Worm (Caenorhabditis elegans): Measurements from ENCODE around the gene F11C1.4.

DNA sequence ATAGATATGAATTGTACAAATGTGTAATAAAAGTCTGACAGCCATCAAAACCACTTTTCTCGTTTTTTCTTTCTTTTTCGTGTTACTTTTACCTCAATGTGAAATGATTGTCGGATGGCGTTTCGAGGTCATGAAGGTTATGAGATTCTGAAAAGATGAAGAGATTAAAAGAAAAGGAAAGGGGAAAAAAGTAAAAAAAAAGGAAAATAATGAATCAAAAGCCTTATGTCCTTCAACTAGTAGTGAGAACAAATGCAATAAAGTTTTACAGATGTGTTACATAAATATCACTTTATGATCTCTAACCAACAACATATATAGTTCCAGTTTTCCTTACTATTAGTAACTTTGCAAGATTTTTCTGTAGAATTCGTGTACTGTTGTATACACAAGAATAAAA lies 36.1 kb upstream of the F11C1.4 start, which contains the start of gene gmap-3:
- no peak for TF ChIP-seq fkh-10 (GFP tag; optimal IDR thresholded peaks at IDR 0.05)
- TF ChIP-seq nhr-10 (tag; optimal IDR thresholded peaks at IDR 0.05) = no peak
- no peak for TF ChIP-seq lir-3 (tag; optimal IDR thresholded peaks at IDR 0.05)
- no peak for TF ChIP-seq duxl-1 (tag; optimal IDR thresholded peaks at IDR 0.05; ENCODE audit: poor library complexity)
- no peak for TF ChIP-seq cey-2 (tag; optimal IDR thresholded peaks at IDR 0.05; ENCODE audit: borderline replicate concordance, insufficient read depth)
- TF ChIP-seq unc-62 (GFP tag; optimal IDR thresholded peaks at IDR 0.05 in 1 of 2) = no peak
- no peak for TF ChIP-seq unc-62 (tag; optimal IDR thresholded peaks at IDR 0.05)
- no peak for TF ChIP-seq hlh-30 (tag; optimal IDR thresholded peaks at IDR 0.05; ENCODE audit: insufficient read depth)
- no peak for TF ChIP-seq nhr-28 (tag; optimal IDR thresholded peaks at IDR 0.05)
- TF ChIP-seq R02D3.7 (tag; optimal IDR thresholded peaks at IDR 0.05) = no peak
- TF ChIP-seq nhr-42 (GFP tag; IDR thresholded peaks at IDR 0.05) = no peak
- no peak for TF ChIP-seq lim-7 (GFP tag; IDR thresholded peaks at IDR 0.05)
- TF ChIP-seq daf-12 (tag; optimal IDR thresholded peaks at IDR 0.05) = no peak
- TF ChIP-seq dmd-6 (GFP tag; IDR thresholded peaks at IDR 0.05) = no peak
- TF ChIP-seq aha-1 (tag) = peak; percentile 8
